Fruit fly (Drosophila melanogaster) S2 (cell line): ENCODE measurements around the gene CG43165.

Experiments
- CG8478 ChIP-seq: fragments of >200 bp; optimal IDR thresholded peaks from 2 replicates; lab custom pipeline; 2018
- CTCF ChIP-seq, 2 experiments: fragments of >200 bp; optimal IDR thresholded peaks; 2 replicates each; lab custom pipeline; 2018

DNA sequence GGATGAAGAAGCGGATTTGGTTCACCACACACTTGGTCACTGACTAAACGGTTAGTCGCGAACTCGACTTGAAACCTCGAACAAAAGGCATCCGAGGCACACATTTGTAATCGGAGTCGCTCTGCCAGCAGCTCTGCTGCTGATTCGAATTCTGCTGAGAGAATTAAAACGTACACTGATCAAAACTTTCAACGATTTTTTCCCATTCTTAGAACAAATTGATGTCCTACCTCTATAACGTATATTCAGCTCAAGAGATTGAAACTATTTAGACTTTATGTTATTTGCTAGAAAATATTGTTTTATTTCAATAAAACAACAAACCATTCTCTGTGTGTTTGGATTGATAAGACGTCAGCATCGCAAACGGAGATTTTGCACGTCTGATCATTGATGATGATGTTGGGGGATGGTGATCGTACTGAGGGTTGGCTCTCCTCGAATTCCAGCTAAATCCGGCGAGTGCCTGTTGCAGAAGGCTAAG, 10.7 kb upstream of the CG43165 start, which contains the start of gene CG31778:
- no peak for TF ChIP-seq CG8478
- TF ChIP-seq CTCF (optimal IDR thresholded peaks at IDR 0.05; lab: Kevin White, UChicago): no peak
